Worm (Caenorhabditis elegans): ENCODE measurements around the gene klp-19.
A peak's percentile ranks its signal among the peaks of the same experiment; 100 is the strongest.

Gene klp-19

ce11 chrIII:13344538-13345136 is 37.6 kb upstream of the klp-19 start, which contains the start of gene acaa-2 (continued):
- TF ChIP-seq repo-1 (tag; optimal IDR thresholded peaks at IDR 0.05), result no peak
- no peak for TF ChIP-seq him-1 (tag; optimal IDR thresholded peaks at IDR 0.05)
- TF ChIP-seq lin-26 (GFP tag; IDR thresholded peaks at IDR 0.05), result no peak
- no peak for TF ChIP-seq T07F8.4 (tag; optimal IDR thresholded peaks at IDR 0.05)
- TF ChIP-seq rpc-1 (optimal IDR thresholded peaks at IDR 0.05), result no peak
- TF ChIP-seq rpc-1 (tag; optimal IDR thresholded peaks at IDR 0.05), result no peak
- peak; percentile 9; the same call in 1 of the 2 replicates for TF ChIP-seq pbrm-1 (GFP tag; IDR thresholded peaks at IDR 0.05)
- TF ChIP-seq K12H6.12 (tag; optimal IDR thresholded peaks at IDR 0.05), result no peak
- TF ChIP-seq lsy-27 (tag; optimal IDR thresholded peaks at IDR 0.05; ENCODE audit: borderline replicate concordance, insufficient read depth), result no peak
- no peak for TF ChIP-seq lag-1 (GFP tag; IDR thresholded peaks at IDR 0.05)
- TF ChIP-seq hrde-1 (tag; optimal IDR thresholded peaks at IDR 0.05; ENCODE audit: borderline replicate concordance), result no peak
- peak; percentile 24 for TF ChIP-seq F49E8.2 (tag; optimal IDR thresholded peaks at IDR 0.05; ENCODE audit: insufficient read depth)
- no peak for TF ChIP-seq ztf-26 (tag; optimal IDR thresholded peaks at IDR 0.05)
- TF ChIP-seq efl-1 (GFP tag; optimal IDR thresholded peaks at IDR 0.05), result peak; percentile 54
- no peak for TF ChIP-seq hmg-20 (GFP tag; IDR thresholded peaks at IDR 0.05)
- no peak for TF ChIP-seq F57A8.1 (GFP tag; optimal IDR thresholded peaks at IDR 0.05)
- no peak for TF ChIP-seq bed-2 (GFP tag; IDR thresholded peaks at IDR 0.05)
- TF ChIP-seq snpc-1.1 (tag; optimal IDR thresholded peaks at IDR 0.05; ENCODE audit: insufficient read depth), result no peak
- no peak for TF ChIP-seq ceh-79 (tag; optimal IDR thresholded peaks at IDR 0.05)
- TF ChIP-seq tlf-1 (GFP tag; optimal IDR thresholded peaks at IDR 0.05), result no peak
- TF ChIP-seq F10E7.11 (tag; optimal IDR thresholded peaks at IDR 0.05), result no peak
- TF ChIP-seq ztf-3 (GFP tag; optimal IDR thresholded peaks at IDR 0.05), result no peak
- no peak for TF ChIP-seq ets-4 (GFP tag; optimal IDR thresholded peaks at IDR 0.05)
- TF ChIP-seq cebp-2 (GFP tag; IDR thresholded peaks at IDR 0.05), result 0 out of 2 replicates have a peak, but pooled peaks have one; percentile 18
- TF ChIP-seq ztf-18 (tag; optimal IDR thresholded peaks at IDR 0.05), result peak; percentile 30
- TF ChIP-seq nhr-90 (tag; optimal IDR thresholded peaks at IDR 0.05), result no peak
- no peak for TF ChIP-seq akir-1 (GFP tag; optimal IDR thresholded peaks at IDR 0.05)
- TF ChIP-seq F33H1.4 (GFP tag; IDR thresholded peaks at IDR 0.05), result no peak
- no peak for TF ChIP-seq dox-1 (GFP tag; IDR thresholded peaks at IDR 0.05)
- TF ChIP-seq sea-2 (GFP tag; IDR thresholded peaks at IDR 0.05), result no peak
- TF ChIP-seq C06A6.2 (GFP tag; conservative IDR thresholded peaks at IDR 0.05), result no peak
- TF ChIP-seq hsf-1 (GFP tag; IDR thresholded peaks at IDR 0.05), result no peak
- no peak for TF ChIP-seq nhr-27 (tag; optimal IDR thresholded peaks at IDR 0.05)
- peak; percentile 61; the same call in 1 of the 2 replicates for TF ChIP-seq madf-6 (GFP tag; IDR thresholded peaks at IDR 0.05)
- TF ChIP-seq fkh-3 (tag; optimal IDR thresholded peaks at IDR 0.05), result no peak
- TF ChIP-seq rcor-1 (GFP tag; IDR thresholded peaks at IDR 0.05), result no peak
- no peak for TF ChIP-seq zim-3 (tag; optimal IDR thresholded peaks at IDR 0.05)
- no peak for TF ChIP-seq ZK185.1 (tag; optimal IDR thresholded peaks at IDR 0.05; ENCODE audit: poor library complexity, severe bottlenecking)
- no peak for TF ChIP-seq atf-7 (tag; optimal IDR thresholded peaks at IDR 0.05)
- TF ChIP-seq tbx-9 (tag; optimal IDR thresholded peaks at IDR 0.05; ENCODE audit: borderline replicate concordance), result no peak
- no peak for TF ChIP-seq B0261.1 (tag; optimal IDR thresholded peaks at IDR 0.05)
- TF ChIP-seq egl-18 (GFP tag; IDR thresholded peaks at IDR 0.05), result no peak
- no peak for TF ChIP-seq sdz-38 (tag; optimal IDR thresholded peaks at IDR 0.05)
- no peak for TF ChIP-seq unc-62 (GFP tag; optimal IDR thresholded peaks at IDR 0.05)
- TF ChIP-seq snpc-3.4 (tag; optimal IDR thresholded peaks at IDR 0.05), result peak; percentile 41
- TF ChIP-seq madf-3 (GFP tag; IDR thresholded peaks at IDR 0.05), result no peak
- no peak for TF ChIP-seq ztf-22 (GFP tag; optimal IDR thresholded peaks at IDR 0.05)
- TF ChIP-seq Y56A3A.18 (GFP tag; IDR thresholded peaks at IDR 0.05), result no peak
- TF ChIP-seq Y67H2A.10 (GFP tag; conservative IDR thresholded peaks at IDR 0.05), result no peak

Measured in whole organism, young adult.